Fruit fly (Drosophila melanogaster) whole organism: ENCODE measurements around the gene glob2.

Experiments used
- CG8478 ChIP-seq: fragments of >200 bp; optimal IDR thresholded peaks from 2 replicates; lab custom pipeline; 2018; ENCODE audit warnings: inconsistent platforms
- Dll ChIP-seq: fragments of >200 bp; optimal IDR thresholded peaks from 2 replicates; lab custom pipeline; 2017
- EcR ChIP-seq, 2 experiments: fragments of >200 bp; optimal IDR thresholded peaks; 2 replicates each; lab custom pipeline; 2017; ENCODE audit warnings: missing biosample characterization in 2 of 2, missing genetic modification characterization in 2 of 2, missing genetic modification reagents in 2 of 2
- pan ChIP-seq: fragments of >200 bp; optimal IDR thresholded peaks from 2 replicates; lab custom pipeline; 2017
- psq ChIP-seq: fragments of >200 bp; optimal IDR thresholded peaks from 2 replicates; lab custom pipeline; 2017
- usp ChIP-seq: fragments of >200 bp; optimal IDR thresholded peaks from 2 replicates; lab custom pipeline; 2017; ENCODE audit warnings: missing biosample characterization, missing genetic modification characterization, mixed read lengths

glob2 gene

dm6 chr3R:6580484-6580883 is 28.2 kb downstream of the glob2 start, which contains the start of gene CG2336:
Gene CG2336, plus strand, starts transcription at chr3R:6580784.
- TF ChIP-seq Dll (no peak), EcR (GFP tag; optimal IDR thresholded peaks at IDR 0.05; lab: Kevin White, UChicago) (no peak), usp (GFP tag; lab: Kevin White, UChicago) (no peak), CG8478 (lab: Kevin White, UChicago) (no peak), pan (no peak), psq (lab: Kevin White, UChicago) (no peak)

dm6 chr3R:6568835-6569234 is 39.9 kb downstream of the glob2 start:
- TF ChIP-seq usp (GFP tag; lab: Kevin White, UChicago), result no peak

dm6 chr3R:6560251-6560650 is 48.5 kb downstream of the glob2 start, which contains the start of gene CG1137:
Gene CG1137, minus strand, starts transcription at chr3R:6560351.
- no peak for TF ChIP-seq EcR (GFP tag; optimal IDR thresholded peaks at IDR 0.05; lab: Kevin White, UChicago)
